Fruit fly (Drosophila melanogaster) whole organism, embryonic: ENCODE data around the gene CG42535.

Experiments
- BtbVII ChIP-seq: fragments of 200-800 bp; sonication (Bioruptor generic); optimal IDR thresholded peaks from 3 replicates; lab custom pipeline; 2017; ENCODE audit warnings: missing biosample characterization, mild to moderate bottlenecking, missing genetic modification characterization
- CG10274 ChIP-seq: fragments of 200-800 bp; sonication (Bioruptor generic); optimal IDR thresholded peaks from 3 replicates; lab custom pipeline; 2017; ENCODE audit warnings: missing biosample characterization, mild to moderate bottlenecking, missing genetic modification characterization
- CG11085 ChIP-seq: fragments of 200-800 bp; sonication (Bioruptor generic); IDR thresholded peaks from 2 replicates; pipeline ENCODE4 v1.3.6; 2022; ENCODE audit warnings: missing biosample characterization, missing genetic modification characterization
- CG11093 ChIP-seq: fragments of 200-800 bp; sonication (Bioruptor generic); IDR thresholded peaks from 3 replicates; pipeline ENCODE4 v1.3.6; 2022; ENCODE audit warnings: missing biosample characterization, missing genetic modification characterization
- CG12769 ChIP-seq: fragments of 200-800 bp; sonication (Bioruptor generic); optimal IDR thresholded peaks from 2 replicates; lab custom pipeline; 2019; ENCODE audit warnings: missing biosample characterization, mild to moderate bottlenecking, missing genetic modification characterization, moderate library complexity
- CG13894 ChIP-seq: fragments of 200-800 bp; sonication (Bioruptor generic); optimal IDR thresholded peaks from 3 replicates; lab custom pipeline; 2018; ENCODE audit warnings: missing biosample characterization, mild to moderate bottlenecking, missing genetic modification characterization, moderate library complexity
- CG14667 ChIP-seq: fragments of 200-800 bp; sonication (Bioruptor generic); IDR thresholded peaks from 2 replicates; pipeline ENCODE4 v1.3.6; 2022; ENCODE audit warnings: missing biosample characterization, missing genetic modification characterization
- CG31388 ChIP-seq: fragments of 200-800 bp; sonication (Bioruptor generic); optimal IDR thresholded peaks from 2 replicates; lab custom pipeline; 2016; ENCODE audit warnings: missing biosample characterization, missing genetic modification characterization
- CG3281 ChIP-seq: fragments of 200-800 bp; sonication (Bioruptor generic); optimal IDR thresholded peaks from 3 replicates; lab custom pipeline; 2017; ENCODE audit warnings: missing biosample characterization, mild to moderate bottlenecking, missing genetic modification characterization
- CG5245 ChIP-seq: fragments of 200-800 bp; sonication (Bioruptor generic); optimal IDR thresholded peaks from 3 replicates; lab custom pipeline; 2016; ENCODE audit warnings: missing biosample characterization, missing genetic modification characterization
- CG7556 ChIP-seq: fragments of 200-800 bp; sonication (Bioruptor generic); optimal IDR thresholded peaks from 2 replicates; lab custom pipeline; 2017; ENCODE audit warnings: missing biosample characterization, mild to moderate bottlenecking, missing genetic modification characterization
- CG7987 ChIP-seq: fragments of 200-800 bp; sonication (Bioruptor generic); optimal IDR thresholded peaks from 2 replicates; lab custom pipeline; 2018; ENCODE audit warnings: missing biosample characterization, mild to moderate bottlenecking, missing genetic modification characterization, moderate library complexity
- CG8089 ChIP-seq: fragments of 200-800 bp; sonication (Bioruptor generic); optimal IDR thresholded peaks from 3 replicates; lab custom pipeline; 2016; ENCODE audit warnings: missing biosample characterization, missing genetic modification characterization
- CG8290 ChIP-seq, 3 experiments: fragments of 200-800 bp; sonication (Bioruptor generic); optimal IDR thresholded peaks; 2 replicates each; lab custom pipeline; 2016 to 2019; ENCODE audit warnings: missing biosample characterization in 3 of 3, missing genetic modification characterization in 3 of 3, mild to moderate bottlenecking in 2 of 3, moderate library complexity in 1 of 3
- CG8359 ChIP-seq: fragments of 200-800 bp; sonication (Bioruptor generic); optimal IDR thresholded peaks from 2 replicates; lab custom pipeline; 2017; ENCODE audit warnings: missing biosample characterization, mild to moderate bottlenecking, missing genetic modification characterization, borderline replicate concordance
- CG8388 ChIP-seq: fragments of 200-800 bp; sonication (Bioruptor generic); optimal IDR thresholded peaks from 2 replicates; lab custom pipeline; 2019; ENCODE audit warnings: missing biosample characterization, mild to moderate bottlenecking, missing genetic modification characterization, moderate library complexity
- Dek ChIP-seq: fragments of 200-800 bp; sonication (Bioruptor generic); optimal IDR thresholded peaks from 3 replicates; lab custom pipeline; 2019; ENCODE audit warnings: missing biosample characterization, mild to moderate bottlenecking, missing genetic modification characterization, moderate library complexity
- Dref ChIP-seq: fragments of 200-800 bp; sonication (Bioruptor generic); IDR thresholded peaks from 2 replicates; pipeline ENCODE4 v1.3.6; 2022; ENCODE audit warnings: missing biosample characterization, missing genetic modification characterization
- Hsf ChIP-seq: fragments of 200-800 bp; sonication (Bioruptor generic); optimal IDR thresholded peaks from 3 replicates; lab custom pipeline; 2016; ENCODE audit warnings: missing biosample characterization, missing genetic modification characterization
- NC2α ChIP-seq: fragments of 200-800 bp; sonication (Bioruptor generic); optimal IDR thresholded peaks from 2 replicates; lab custom pipeline; 2016; ENCODE audit warnings: missing biosample characterization, missing genetic modification characterization
- Pdp1 ChIP-seq, 2 experiments: fragments of 200-800 bp; sonication (Bioruptor generic); optimal IDR thresholded peaks; 3 replicates each; lab custom pipeline; 2016; ENCODE audit warnings: missing biosample characterization in 2 of 2, missing genetic modification characterization in 2 of 2, mild to moderate bottlenecking in 1 of 2, moderate library complexity in 1 of 2
- Poxn ChIP-seq: fragments of 200-800 bp; sonication (Bioruptor generic); IDR thresholded peaks from 2 replicates; pipeline ENCODE4 v1.3.6; 2022; ENCODE audit warnings: missing biosample characterization, missing genetic modification characterization
- Rfx ChIP-seq: fragments of 200-800 bp; sonication (Bioruptor generic); IDR thresholded peaks from 2 replicates; pipeline ENCODE4 v1.3.6; 2022; ENCODE audit warnings: missing biosample characterization, missing genetic modification characterization
- ac ChIP-seq: fragments of 200-800 bp; sonication (Bioruptor generic); optimal IDR thresholded peaks from 3 replicates; lab custom pipeline; 2017; ENCODE audit warnings: missing biosample characterization, mild to moderate bottlenecking, missing genetic modification characterization
- ato ChIP-seq: fragments of 200-800 bp; sonication (Bioruptor generic); IDR thresholded peaks from 2 replicates; pipeline ENCODE4 v1.3.6; 2022; ENCODE audit warnings: missing biosample characterization, missing genetic modification characterization; ENCODE audit not compliant: partially characterized antibody
- bbx ChIP-seq: fragments of 200-800 bp; sonication (Bioruptor generic); IDR thresholded peaks from 2 replicates; pipeline ENCODE4 v1.3.6; 2022; ENCODE audit warnings: missing biosample characterization, missing genetic modification characterization; ENCODE audit not compliant: partially characterized antibody
- caup ChIP-seq: fragments of 200-800 bp; sonication (Bioruptor generic); optimal IDR thresholded peaks from 3 replicates; lab custom pipeline; 2017; ENCODE audit warnings: missing biosample characterization, mild to moderate bottlenecking, missing genetic modification characterization, moderate library complexity; ENCODE audit not compliant: severe bottlenecking
- chinmo ChIP-seq: fragments of 200-800 bp; sonication (Bioruptor generic); IDR thresholded peaks from 4 replicates; pipeline ENCODE4 v1.3.6; 2022; ENCODE audit warnings: missing biosample characterization, missing genetic modification characterization; ENCODE audit not compliant: partially characterized antibody
- corto ChIP-seq: fragments of 200-800 bp; sonication (Bioruptor generic); optimal IDR thresholded peaks from 2 replicates; lab custom pipeline; 2016; ENCODE audit warnings: missing biosample characterization, mild to moderate bottlenecking, missing genetic modification characterization, moderate library complexity
- dati ChIP-seq: fragments of 200-800 bp; sonication (Bioruptor generic); IDR thresholded peaks from 2 replicates; pipeline ENCODE4 v1.3.6; 2022; ENCODE audit warnings: missing biosample characterization, missing genetic modification characterization
- disco-r ChIP-seq: fragments of 200-800 bp; sonication (Bioruptor generic); optimal IDR thresholded peaks from 2 replicates; lab custom pipeline; 2016; ENCODE audit warnings: missing biosample characterization, missing genetic modification characterization
- dmrt11E ChIP-seq: fragments of 200-800 bp; sonication (Bioruptor generic); optimal IDR thresholded peaks from 3 replicates; lab custom pipeline; 2018; ENCODE audit warnings: missing biosample characterization, mild to moderate bottlenecking, missing genetic modification characterization, moderate library complexity
- dpn ChIP-seq, 2 experiments: fragments of 200-800 bp; sonication (Bioruptor generic); optimal IDR thresholded peaks; 3 replicates each; lab custom pipeline; 2016; ENCODE audit warnings: missing biosample characterization in 2 of 2, missing genetic modification characterization in 2 of 2
- eyg ChIP-seq: fragments of 200-800 bp; sonication (Bioruptor generic); optimal IDR thresholded peaks from 3 replicates; lab custom pipeline; 2016; ENCODE audit warnings: missing biosample characterization, missing genetic modification characterization
- fd96Cb ChIP-seq: fragments of 200-800 bp; sonication (Bioruptor generic); optimal IDR thresholded peaks from 2 replicates; lab custom pipeline; 2018; ENCODE audit warnings: missing biosample characterization, mild to moderate bottlenecking, missing genetic modification characterization, moderate library complexity
- ftz-f1 ChIP-seq: fragments of 200-800 bp; sonication (Bioruptor generic); optimal IDR thresholded peaks from 2 replicates; lab custom pipeline; 2016; ENCODE audit warnings: missing biosample characterization, missing genetic modification characterization
- gem ChIP-seq: fragments of 200-800 bp; sonication (Bioruptor generic); optimal IDR thresholded peaks from 2 replicates; lab custom pipeline; 2019; ENCODE audit warnings: missing biosample characterization, mild to moderate bottlenecking, missing genetic modification characterization, moderate library complexity
- jing ChIP-seq: fragments of 200-800 bp; sonication (Bioruptor generic); optimal IDR thresholded peaks from 2 replicates; lab custom pipeline; 2018; ENCODE audit warnings: missing biosample characterization, mild to moderate bottlenecking, missing genetic modification characterization
- lab ChIP-seq: fragments of 200-800 bp; sonication (Bioruptor generic); optimal IDR thresholded peaks from 3 replicates; lab custom pipeline; 2017; ENCODE audit warnings: missing biosample characterization, missing genetic modification characterization, mild to moderate bottlenecking, moderate library complexity, missing genetic modification reagents
- onecut ChIP-seq: fragments of 200-800 bp; sonication (Bioruptor generic); IDR thresholded peaks from 2 replicates; pipeline ENCODE4 v1.3.6; 2022; ENCODE audit warnings: missing biosample characterization, missing genetic modification characterization
- repo ChIP-seq: fragments of 200-800 bp; sonication (Bioruptor generic); optimal IDR thresholded peaks from 2 replicates; lab custom pipeline; 2016; ENCODE audit warnings: missing biosample characterization, missing genetic modification characterization
- salm ChIP-seq: fragments of 200-800 bp; sonication (Bioruptor generic); optimal IDR thresholded peaks from 2 replicates; lab custom pipeline; 2018; ENCODE audit warnings: missing biosample characterization, mild to moderate bottlenecking, missing genetic modification characterization
- sens-2 ChIP-seq: fragments of 200-800 bp; sonication (Bioruptor generic); IDR thresholded peaks from 2 replicates; pipeline ENCODE4 v1.3.6; 2022; ENCODE audit warnings: missing biosample characterization, missing genetic modification characterization
- shn ChIP-seq: fragments of 200-800 bp; sonication (Bioruptor generic); optimal IDR thresholded peaks from 3 replicates; lab custom pipeline; 2016; ENCODE audit warnings: missing biosample characterization, missing genetic modification characterization
- sisA ChIP-seq: fragments of 200-800 bp; sonication (Bioruptor generic); IDR thresholded peaks from 2 replicates; pipeline ENCODE4 v1.3.6; 2022; ENCODE audit warnings: missing biosample characterization, missing genetic modification characterization
- slbo ChIP-seq: fragments of 200-800 bp; sonication (Bioruptor generic); IDR thresholded peaks from 2 replicates; pipeline ENCODE4 v1.3.6; 2022; ENCODE audit warnings: missing biosample characterization, missing genetic modification characterization
- wek ChIP-seq: fragments of 200-800 bp; sonication (Bioruptor generic); optimal IDR thresholded peaks from 3 replicates; lab custom pipeline; 2018; ENCODE audit warnings: missing biosample characterization, mild to moderate bottlenecking, missing genetic modification characterization, moderate library complexity
- zen2 ChIP-seq: fragments of 200-800 bp; sonication (Bioruptor generic); IDR thresholded peaks from 3 replicates; pipeline ENCODE4 v1.3.6; 2022; ENCODE audit warnings: missing biosample characterization, missing genetic modification characterization; ENCODE audit not compliant: partially characterized antibody

CG42535 gene

DNA sequence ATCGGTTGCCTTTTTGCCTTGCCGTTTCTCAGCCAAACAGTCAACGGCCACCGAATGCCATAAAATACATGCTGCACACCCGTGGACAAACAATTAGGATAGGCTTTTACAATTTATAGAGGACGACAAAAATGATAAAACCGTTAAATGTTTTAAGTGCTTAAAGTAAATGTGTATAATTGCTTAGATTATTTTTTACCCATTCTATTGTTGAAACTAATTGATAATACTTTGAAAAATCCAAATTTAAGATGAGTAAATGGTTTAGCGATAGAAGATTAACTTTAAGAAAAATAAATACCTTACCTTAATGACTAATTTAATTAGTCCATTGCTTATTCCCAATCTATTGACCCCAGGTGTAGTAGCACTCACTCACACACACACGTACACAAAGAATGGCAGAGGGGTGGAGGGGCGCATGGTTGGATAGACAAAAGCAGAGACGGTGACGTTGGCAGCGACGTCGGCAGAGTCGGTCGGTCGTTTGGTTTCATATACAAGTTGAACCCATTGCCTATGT is 47.9 kb upstream of the CG42535 start (continued):
- TF ChIP-seq CG8290 (GFP tag; optimal IDR thresholded peaks at IDR 0.05; lab: Kevin White, UChicago), result peak; percentile 79
- peak; percentile 65 to 82 for TF ChIP-seq CG8290 (tag; optimal IDR thresholded peaks at IDR 0.05; lab: Kevin White, UChicago)
- TF ChIP-seq CG8089, result peak; percentile 76
- no peak; the same call in none of the 2 replicates for TF ChIP-seq CG11085 (GFP tag; lab: Robert Waterston, UW)
- TF ChIP-seq ac (GFP tag; lab: Kevin White, UChicago), result peak; percentile 71
- TF ChIP-seq sens-2 (GFP tag; lab: Robert Waterston, UW), result peak; percentile 86
- TF ChIP-seq dmrt11E (tag; lab: Kevin White, UChicago), result peak; percentile 92
- peak; percentile 79 for TF ChIP-seq wek (GFP tag; lab: Kevin White, UChicago)
- peak; percentile 91 for TF ChIP-seq CG14667 (GFP tag; lab: Robert Waterston, UW)
- TF ChIP-seq shn (GFP tag; lab: Kevin White, UChicago), result peak; percentile 79
- peak; percentile 81 for TF ChIP-seq CG12769 (tag; lab: Kevin White, UChicago)
- peak; percentile 91 for TF ChIP-seq disco-r (GFP tag; lab: Kevin White, UChicago)
- TF ChIP-seq dati (GFP tag; lab: Robert Waterston, UW), result peak; percentile 76; the same call in 1 of the 2 replicates
- TF ChIP-seq CG3281, result peak; percentile 94
- TF ChIP-seq ftz-f1 (GFP tag; lab: Kevin White, UChicago), result peak; percentile 48
- peak; percentile 86 for TF ChIP-seq Poxn
- TF ChIP-seq CG8388 (GFP tag; lab: Kevin White, UChicago), result peak; percentile 97
- peak; percentile 95 for TF ChIP-seq Dek (tag; lab: Kevin White, UChicago)
- TF ChIP-seq CG10274 (GFP tag; lab: Kevin White, UChicago), result peak; percentile 84
- TF ChIP-seq NC2α (GFP tag; lab: Kevin White, UChicago), result peak; percentile 88
- TF ChIP-seq chinmo (GFP tag; lab: Robert Waterston, UW), result peak; percentile 93
- peak; percentile 94 for TF ChIP-seq caup (GFP tag; lab: Kevin White, UChicago)
- peak; percentile 91 for TF ChIP-seq sisA (GFP tag; lab: Robert Waterston, UW)
- TF ChIP-seq CG7556 (GFP tag; lab: Kevin White, UChicago), result peak; percentile 99
- peak; percentile 91 for TF ChIP-seq onecut (GFP tag; lab: Robert Waterston, UW)
- TF ChIP-seq CG31388 (GFP tag; lab: Kevin White, UChicago), result peak; percentile 76
- TF ChIP-seq Dref, result no peak
- peak; percentile 99 for TF ChIP-seq gem
- TF ChIP-seq lab (GFP tag; lab: Kevin White, UChicago), result peak; percentile 96
- TF ChIP-seq salm (tag; lab: Kevin White, UChicago), result peak; percentile 96
- peak; percentile 95 for TF ChIP-seq BtbVII (GFP tag; lab: Kevin White, UChicago)
- TF ChIP-seq dpn (GFP tag; optimal IDR thresholded peaks at IDR 0.05; lab: Kevin White, UChicago), result peak; percentile 88 to 90
- peak; percentile 34; the same call in 1 of the 2 replicates for TF ChIP-seq bbx (GFP tag; lab: Robert Waterston, UW)
- peak; percentile 85 for TF ChIP-seq CG7987
- TF ChIP-seq corto, result no peak
- TF ChIP-seq Pdp1 (GFP tag; optimal IDR thresholded peaks at IDR 0.05; lab: Kevin White, UChicago), result peak; percentile 86 to 95
- peak; percentile 81 for TF ChIP-seq CG8359 (GFP tag; lab: Kevin White, UChicago)
- TF ChIP-seq zen2 (GFP tag; lab: Robert Waterston, UW), result no peak
- peak; percentile 77 for TF ChIP-seq jing
- peak; percentile 67 for TF ChIP-seq CG5245 (GFP tag; lab: Kevin White, UChicago)
- TF ChIP-seq Rfx (GFP tag; lab: Robert Waterston, UW), result peak; percentile 91
- TF ChIP-seq Hsf (GFP tag; lab: Kevin White, UChicago), result peak; percentile 93
- no peak for TF ChIP-seq ato (GFP tag; lab: Robert Waterston, UW)
- peak; percentile 93 for TF ChIP-seq CG13894 (tag; lab: Kevin White, UChicago)
- peak; percentile 81 for TF ChIP-seq repo
- TF ChIP-seq slbo, result peak; percentile 93
- TF ChIP-seq eyg (GFP tag; lab: Kevin White, UChicago), result peak; percentile 76
- peak; percentile 93 for TF ChIP-seq fd96Cb (tag; lab: Kevin White, UChicago)
- peak; percentile 92 for TF ChIP-seq CG11093 (GFP tag; lab: Robert Waterston, UW)
